Worm (Caenorhabditis elegans) whole organism, young adult: ENCODE results near the gene F46F5.15.

Experiments
- C06A6.2 ChIP-seq: fragments of 200-800 bp; sonication (Bioruptor generic); conservative IDR thresholded peaks from 2 replicates; pipeline ENCODE4 v1.3.6; 2022; ENCODE audit warnings: missing genetic modification characterization, missing compliant biosample characterization
- F10E7.11 ChIP-seq: sonication (generic microtip); optimal IDR thresholded peaks from 2 replicates; lab custom pipeline; 2017; ENCODE audit warnings: mild to moderate bottlenecking, missing genetic modification characterization, moderate library complexity, missing compliant biosample characterization
- F23B12.7 ChIP-seq: sonication (generic microtip); optimal IDR thresholded peaks from 2 replicates; lab custom pipeline; 2017; ENCODE audit warnings: missing genetic modification characterization, mild to moderate bottlenecking, missing compliant biosample characterization, antibody characterized with exemption, moderate library complexity; ENCODE audit not compliant: insufficient read depth
- F37B4.10 ChIP-seq: fragments of 200-800 bp; sonication (Bioruptor generic); IDR thresholded peaks from 2 replicates; pipeline ENCODE4 v1.3.6; 2022; ENCODE audit warnings: missing genetic modification characterization, missing compliant biosample characterization
- F49E8.2 ChIP-seq: sonication (generic microtip); optimal IDR thresholded peaks from 3 replicates; lab custom pipeline; 2017; ENCODE audit warnings: missing genetic modification characterization, mild to moderate bottlenecking, missing compliant biosample characterization, antibody characterized with exemption, moderate library complexity; ENCODE audit not compliant: insufficient read depth
- F57A8.1 ChIP-seq: fragments of 200-800 bp; sonication (Bioruptor generic); optimal IDR thresholded peaks from 2 replicates; lab custom pipeline; 2018; ENCODE audit warnings: mild to moderate bottlenecking, missing genetic modification characterization, moderate library complexity, missing compliant biosample characterization
- K11D2.4 ChIP-seq: fragments of 200-800 bp; sonication (Bioruptor generic); IDR thresholded peaks from 2 replicates; pipeline ENCODE4 v1.3.6; 2022; ENCODE audit warnings: missing genetic modification reagents, missing genetic modification characterization, missing compliant biosample characterization
- K12H6.12 ChIP-seq: fragments of 200-800 bp; sonication (Bioruptor generic); optimal IDR thresholded peaks from 2 replicates; lab custom pipeline; 2018; ENCODE audit warnings: mild to moderate bottlenecking, missing genetic modification characterization, missing compliant biosample characterization
- Y56A3A.18 ChIP-seq: fragments of 200-800 bp; sonication (Bioruptor generic); IDR thresholded peaks from 2 replicates; pipeline ENCODE4 v1.3.6; 2022; ENCODE audit warnings: missing genetic modification reagents, missing genetic modification characterization, missing compliant biosample characterization
- Y79H2A.3 ChIP-seq: fragments of 200-800 bp; sonication (Bioruptor generic); conservative IDR thresholded peaks from 2 replicates; pipeline ENCODE4 v1.3.6; 2022; ENCODE audit warnings: missing genetic modification reagents, missing genetic modification characterization, missing compliant biosample characterization
- ZK185.1 ChIP-seq: sonication (generic microtip); optimal IDR thresholded peaks from 2 replicates; lab custom pipeline; 2016; ENCODE audit warnings: mild to moderate bottlenecking, missing genetic modification characterization, missing compliant biosample characterization; ENCODE audit not compliant: poor library complexity, severe bottlenecking
- aptf-2 ChIP-seq: fragments of 200-800 bp; sonication (Bioruptor generic); conservative IDR thresholded peaks from 2 replicates; pipeline ENCODE4 v1.3.6; 2022; ENCODE audit warnings: missing genetic modification reagents, missing genetic modification characterization, missing compliant biosample characterization
- aptf-3 ChIP-seq: fragments of 200-800 bp; sonication (Bioruptor generic); IDR thresholded peaks from 2 replicates; pipeline ENCODE4 v1.3.6; 2022; ENCODE audit warnings: missing genetic modification characterization, missing compliant biosample characterization
- bed-1 ChIP-seq: fragments of 200-800 bp; sonication (Bioruptor generic); IDR thresholded peaks from 2 replicates; pipeline ENCODE4 v1.3.6; 2022; ENCODE audit warnings: missing genetic modification reagents, missing genetic modification characterization, missing compliant biosample characterization
- bed-2 ChIP-seq: fragments of 200-800 bp; sonication (Bioruptor generic); IDR thresholded peaks from 2 replicates; pipeline ENCODE4 v1.3.6; 2022; ENCODE audit warnings: missing genetic modification reagents, missing genetic modification characterization, missing compliant biosample characterization
- cebp-2 ChIP-seq: fragments of 200-800 bp; sonication (Bioruptor generic); IDR thresholded peaks from 2 replicates; pipeline ENCODE4 v1.3.6; 2022; ENCODE audit warnings: missing genetic modification characterization, missing compliant biosample characterization
- ceh-100 ChIP-seq: fragments of 200-800 bp; sonication (Bioruptor generic); IDR thresholded peaks from 2 replicates; pipeline ENCODE4 v1.3.6; 2022; ENCODE audit warnings: missing genetic modification reagents, missing genetic modification characterization, missing compliant biosample characterization
- ceh-27 ChIP-seq: fragments of 200-800 bp; sonication (Bioruptor generic); optimal IDR thresholded peaks from 2 replicates; lab custom pipeline; 2018; ENCODE audit warnings: mild to moderate bottlenecking, missing genetic modification characterization, moderate library complexity, missing compliant biosample characterization
- ceh-79 ChIP-seq: sonication (generic microtip); optimal IDR thresholded peaks from 2 replicates; lab custom pipeline; 2017; ENCODE audit warnings: mild to moderate bottlenecking, missing genetic modification characterization, missing compliant biosample characterization
- die-1 ChIP-seq: sonication (generic microtip); optimal IDR thresholded peaks from 2 replicates; lab custom pipeline; 2016; ENCODE audit warnings: missing genotype, mild to moderate bottlenecking, missing genetic modification characterization, missing compliant biosample characterization
- dpl-1 ChIP-seq: fragments of 150-350 bp; optimal IDR thresholded peaks from 2 replicates; lab custom pipeline; 2014; ENCODE audit warnings: missing biosample characterization, missing genetic modification reagents, missing genetic modification characterization
- gei-17 ChIP-seq: fragments of 200-800 bp; sonication (Bioruptor generic); optimal IDR thresholded peaks from 2 replicates; lab custom pipeline; 2018; ENCODE audit warnings: mild to moderate bottlenecking, missing genetic modification characterization, missing compliant biosample characterization
- hsf-1 ChIP-seq: fragments of 200-800 bp; sonication (Bioruptor generic); IDR thresholded peaks from 2 replicates; pipeline ENCODE4 v1.3.6; 2022; ENCODE audit warnings: missing genetic modification reagents, missing genetic modification characterization, missing compliant biosample characterization
- lin-26 ChIP-seq: fragments of 200-800 bp; sonication (Bioruptor generic); IDR thresholded peaks from 2 replicates; pipeline ENCODE4 v1.3.6; 2022; ENCODE audit warnings: missing genetic modification reagents, missing genetic modification characterization, missing compliant biosample characterization
- lin-35 ChIP-seq, 3 experiments: fragments of 150-350 bp in 2 of 3; sonication (generic microtip) in 1 of 3; optimal IDR thresholded peaks; 2 replicates each; lab custom pipeline; 2014 to 2018; ENCODE audit warnings: missing biosample characterization in 3 of 3, missing genetic modification characterization in 3 of 3, missing genetic modification reagents in 3 of 3
- lir-1 ChIP-seq: fragments of 200-800 bp; sonication (Bioruptor generic); conservative IDR thresholded peaks from 2 replicates; pipeline ENCODE4 v1.3.6; 2022; ENCODE audit warnings: missing genetic modification reagents, missing genetic modification characterization, missing compliant biosample characterization
- lsy-27 ChIP-seq: sonication (generic microtip); optimal IDR thresholded peaks from 2 replicates; lab custom pipeline; 2017; ENCODE audit warnings: missing genetic modification characterization, mild to moderate bottlenecking, missing compliant biosample characterization, antibody characterized with exemption, missing genotype, borderline replicate concordance; ENCODE audit not compliant: insufficient read depth
- madf-10 ChIP-seq: sonication (generic microtip); optimal IDR thresholded peaks from 2 replicates; lab custom pipeline; 2016; ENCODE audit warnings: mild to moderate bottlenecking, missing genetic modification characterization, missing compliant biosample characterization
- madf-8 ChIP-seq: fragments of 200-800 bp; sonication (Bioruptor generic); conservative IDR thresholded peaks from 2 replicates; pipeline ENCODE4 v1.3.6; 2022; ENCODE audit warnings: missing genetic modification reagents, missing genetic modification characterization, missing compliant biosample characterization
- mxl-1 ChIP-seq: sonication (generic microtip); optimal IDR thresholded peaks from 2 replicates; lab custom pipeline; 2016; ENCODE audit warnings: missing genetic modification characterization, missing compliant biosample characterization
- nfya-1 ChIP-seq: sonication (generic microtip); optimal IDR thresholded peaks from 2 replicates; lab custom pipeline; 2017; ENCODE audit warnings: antibody characterized with exemption, missing compliant biosample characterization, missing genetic modification characterization, borderline replicate concordance; ENCODE audit not compliant: insufficient read depth
- nhr-179 ChIP-seq: sonication (generic microtip); optimal IDR thresholded peaks from 2 replicates; lab custom pipeline; 2016; ENCODE audit warnings: mild to moderate bottlenecking, missing genetic modification characterization, missing compliant biosample characterization
- nhr-27 ChIP-seq: fragments of 200-800 bp; sonication (Bioruptor generic); optimal IDR thresholded peaks from 2 replicates; lab custom pipeline; 2018; ENCODE audit warnings: mild to moderate bottlenecking, missing genetic modification characterization, moderate library complexity, missing compliant biosample characterization
- nhr-80 ChIP-seq: sonication (generic microtip); optimal IDR thresholded peaks from 2 replicates; lab custom pipeline; 2016; ENCODE audit warnings: missing genetic modification characterization, missing compliant biosample characterization
- pha-4 ChIP-seq: fragments of 150-350 bp; sonication (generic microtip); optimal IDR thresholded peaks from 2 replicates; lab custom pipeline; 2014; ENCODE audit warnings: missing biosample characterization, missing genetic modification reagents, missing genetic modification characterization
- somi-1 ChIP-seq: fragments of 200-800 bp; sonication (Bioruptor generic); optimal IDR thresholded peaks from 2 replicates; lab custom pipeline; 2018; ENCODE audit warnings: mild to moderate bottlenecking, missing genetic modification characterization, missing compliant biosample characterization
- zfh-2 ChIP-seq: fragments of 200-800 bp; sonication (Bioruptor generic); conservative IDR thresholded peaks from 2 replicates; pipeline ENCODE4 v1.3.6; 2022; ENCODE audit warnings: missing genetic modification reagents, missing genetic modification characterization, missing compliant biosample characterization
- zim-3 ChIP-seq: sonication (generic microtip); optimal IDR thresholded peaks from 2 replicates; lab custom pipeline; 2017; ENCODE audit warnings: mild to moderate bottlenecking, missing genetic modification characterization, moderate library complexity, missing compliant biosample characterization
- ztf-25 ChIP-seq: fragments of 200-800 bp; sonication (Bioruptor generic); IDR thresholded peaks from 2 replicates; pipeline ENCODE4 v1.3.6; 2022; ENCODE audit warnings: missing genetic modification reagents, missing genetic modification characterization, missing compliant biosample characterization

The F46F5.15 gene

DNA sequence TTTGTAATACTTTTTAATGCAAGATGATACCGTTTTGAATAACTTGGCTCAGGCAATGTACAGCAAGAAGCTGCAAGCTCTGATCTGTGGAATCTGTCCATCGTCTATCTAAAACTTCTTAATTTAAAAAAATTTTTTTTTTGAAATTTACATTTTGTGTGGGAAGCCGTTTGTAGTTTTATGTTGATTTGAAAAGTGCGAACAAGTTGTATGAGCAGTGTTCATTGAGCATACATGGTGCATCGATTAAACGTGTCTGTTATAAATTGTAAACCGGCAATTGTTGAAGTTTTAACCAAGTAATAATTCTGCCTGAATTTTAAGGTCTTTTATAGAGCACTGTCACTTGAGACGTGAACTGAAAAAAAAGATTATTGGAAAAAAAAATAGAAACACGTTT, 4.7 kb upstream of the F46F5.15 start, which contains the start of gene Y39F10A.6:
Gene Y39F10A.6 (minus strand): TSS at position 101 of the 400 bp plus-strand sequence.
- no peak for TF ChIP-seq lin-35 (GFP tag; optimal IDR thresholded peaks at IDR 0.05; lab: Kevin White, UChicago)
- no peak for TF ChIP-seq Y79H2A.3 (GFP tag; lab: Robert Waterston, UW)
- TF ChIP-seq somi-1 = no peak
- TF ChIP-seq gei-17 (GFP tag; lab: Kevin White, UChicago) = no peak
- TF ChIP-seq bed-1 = no peak
- no peak for TF ChIP-seq aptf-3 (GFP tag; lab: Robert Waterston, UW)
- no peak for TF ChIP-seq ztf-25
- no peak for TF ChIP-seq die-1 (tag; lab: Kevin White, UChicago)
- TF ChIP-seq ZK185.1 (tag; lab: Kevin White, UChicago) = no peak

ce11 chrII:786938-787337, 1.3 kb upstream of the F46F5.15 start, which contains the start of gene F46F5.16:
Gene F46F5.16 (plus strand): TSS chrII:787238.
- TF ChIP-seq pha-4 (tag; lab: Kevin White, UChicago) (no peak), hsf-1 (no peak), zfh-2 (GFP tag; lab: Robert Waterston, UW) (no peak), F57A8.1 (GFP tag; lab: Kevin White, UChicago) (no peak), lir-1 (no peak), somi-1 (no peak), nhr-27 (tag; lab: Kevin White, UChicago) (no peak), nhr-80 (tag; lab: Kevin White, UChicago) (no peak), lsy-27 (tag; lab: Kevin White, UChicago) (no peak), madf-8 (no peak), bed-1 (no peak), Y56A3A.18 (GFP tag; lab: Robert Waterston, UW) (no peak), K12H6.12 (no peak), F23B12.7 (tag; lab: Kevin White, UChicago) (no peak), ceh-79 (tag; lab: Kevin White, UChicago) (no peak), madf-10 (tag; lab: Kevin White, UChicago) (no peak), C06A6.2 (no peak), F49E8.2 (tag; lab: Kevin White, UChicago) (no peak), dpl-1 (GFP tag; lab: Kevin White, UChicago) (no peak)
- TF ChIP-seq, all 124 proteins: peak for 0

- no peak for TF ChIP-seq ceh-100 (GFP tag; lab: Robert Waterston, UW)
These were observed 3.6 kb downstream of the F46F5.15 start, which contains the start of gene F46F5.1 for ce11 chrII:791828-792227. Gene F46F5.1 (minus strand): TSS chrII:791928.

- TF ChIP-seq bed-2 (GFP tag; lab: Robert Waterston, UW) (no peak), ceh-27 (GFP tag; lab: Kevin White, UChicago) (no peak), lin-26 (GFP tag; lab: Robert Waterston, UW) (no peak), bed-1 (no peak), aptf-3 (GFP tag; lab: Robert Waterston, UW) (no peak), K11D2.4 (GFP tag; lab: Robert Waterston, UW) (no peak), F37B4.10 (GFP tag; lab: Robert Waterston, UW) (no peak), aptf-2 (GFP tag; lab: Robert Waterston, UW) (no peak), zim-3 (tag; lab: Kevin White, UChicago) (no peak), nfya-1 (tag; lab: Kevin White, UChicago) (no peak), F10E7.11 (tag; lab: Kevin White, UChicago) (no peak), ztf-25 (no peak), cebp-2 (GFP tag; lab: Robert Waterston, UW) (no peak), F23B12.7 (tag; lab: Kevin White, UChicago) (no peak), C06A6.2 (no peak), nhr-179 (tag; lab: Kevin White, UChicago) (no peak), mxl-1 (no peak), K12H6.12 (no peak), lsy-27 (tag; lab: Kevin White, UChicago) (no peak)
These were observed 8.7 kb downstream of the F46F5.15 start for ce11 chrII:796916-797315.
